Worm (Caenorhabditis elegans) whole organism, mixed stage, embryonic: ENCODE measurements around the gene F55C9.5.

Source experiments
- ces-1 ChIP-seq: fragments of 150-350 bp; optimal IDR thresholded peaks from 2 replicates; lab custom pipeline; 2014; ENCODE audit warnings: missing biosample characterization, missing genetic modification reagents, missing genetic modification characterization
- ham-2 ChIP-seq: fragments of 200-800 bp; sonication (Bioruptor generic); optimal IDR thresholded peaks from 2 replicates; lab custom pipeline; 2018; ENCODE audit warnings: mild to moderate bottlenecking, missing genetic modification characterization, missing compliant biosample characterization
- lin-13 ChIP-seq: fragments of 150-350 bp; optimal IDR thresholded peaks from 2 replicates; lab custom pipeline; 2014; ENCODE audit warnings: missing biosample characterization, missing genetic modification characterization
- mab-5 ChIP-seq: fragments of 150-350 bp; optimal IDR thresholded peaks from 2 replicates; lab custom pipeline; 2014; ENCODE audit warnings: missing biosample characterization, missing genetic modification characterization
- nhr-237 ChIP-seq: fragments of 150-350 bp; optimal IDR thresholded peaks from 2 replicates; lab custom pipeline; 2014; ENCODE audit warnings: missing biosample characterization, missing genetic modification characterization
- nhr-28 ChIP-seq: fragments of 150-350 bp; optimal IDR thresholded peaks from 2 replicates; lab custom pipeline; 2014; ENCODE audit warnings: missing biosample characterization, missing genetic modification characterization
- unc-62 ChIP-seq: fragments of 150-350 bp; optimal IDR thresholded peaks from 2 replicates; lab custom pipeline; 2014; ENCODE audit warnings: missing biosample characterization, missing genetic modification reagents, missing genetic modification characterization

DNA sequence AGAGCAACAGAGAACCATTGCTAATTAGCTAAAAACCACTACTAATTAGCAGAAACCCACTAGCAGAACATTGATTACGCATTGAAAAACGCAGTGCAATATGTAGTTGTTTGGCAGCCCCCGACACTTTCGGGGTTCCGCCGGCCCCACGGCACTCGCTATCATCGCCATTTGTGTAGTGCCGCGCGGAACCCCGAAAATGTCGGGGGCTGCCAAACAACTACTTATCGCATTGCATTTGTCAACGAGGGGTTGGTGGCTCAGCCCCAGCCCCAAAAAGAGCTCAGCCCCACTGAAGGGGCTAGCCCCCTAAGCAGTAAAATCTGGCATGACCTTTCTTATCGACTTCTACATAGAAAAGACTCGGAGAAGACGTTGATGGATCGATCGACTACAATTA, 33.5 kb downstream of the F55C9.5 start:
- TF ChIP-seq unc-62 (GFP tag; lab: Kevin White, UChicago) (no peak), nhr-237 (tag; lab: Kevin White, UChicago) (no peak), mab-5 (no peak), ham-2 (no peak), ces-1 (no peak), nhr-28 (no peak), lin-13 (tag; lab: Kevin White, UChicago) (no peak)
